Worm (Caenorhabditis elegans) whole organism, midembryonic: ENCODE data around the gene K08E4.2.

ENCODE experiments used
- T22C8.4 ChIP-seq: fragments of 200-800 bp; sonication (Bioruptor generic); IDR thresholded peaks from 2 replicates; pipeline ENCODE4 v1.3.6; 2022; ENCODE audit warnings: missing genetic modification characterization, missing compliant biosample characterization
- cog-1 ChIP-seq: sonication (generic microtip); optimal IDR thresholded peaks from 2 replicates; lab custom pipeline; 2016; ENCODE audit warnings: missing genetic modification characterization, missing compliant biosample characterization
- med-1 ChIP-seq: sonication (generic microtip); optimal IDR thresholded peaks from 2 replicates; lab custom pipeline; 2017; ENCODE audit warnings: missing genetic modification characterization, mild to moderate bottlenecking, missing compliant biosample characterization, antibody characterized with exemption, missing genetic modification reagents; ENCODE audit not compliant: insufficient read depth
- ref-1 ChIP-seq: fragments of 200-800 bp; sonication (Bioruptor generic); conservative IDR thresholded peaks from 2 replicates; pipeline ENCODE4 v1.3.6; 2022; ENCODE audit warnings: missing genetic modification reagents, missing genetic modification characterization, missing compliant biosample characterization

DNA sequence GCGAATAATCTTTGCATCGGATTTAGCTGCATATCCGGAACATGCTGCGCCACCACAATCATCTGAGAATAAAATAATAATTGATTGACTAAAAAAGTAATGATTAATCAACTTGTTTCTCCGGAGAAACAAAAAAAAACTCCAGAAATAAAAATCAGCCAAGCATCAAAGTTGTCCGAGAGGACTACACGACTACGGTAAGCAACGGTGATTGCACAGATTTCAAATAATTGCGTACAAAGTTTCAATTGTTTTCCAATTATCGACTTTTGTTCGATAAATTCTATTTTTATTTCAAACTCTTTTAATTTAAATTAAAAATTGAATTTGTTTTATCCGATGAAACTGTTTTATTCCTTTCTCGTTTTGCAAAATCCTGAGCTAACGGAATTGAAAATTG lies 36.9 kb upstream of the K08E4.2 start, which contains the start of gene cpsf-4:
- TF ChIP-seq med-1 (GFP tag; lab: Kevin White, UChicago) (no peak), ref-1 (GFP tag; lab: Robert Waterston, UW) (no peak), T22C8.4 (GFP tag; lab: Robert Waterston, UW) (no peak), cog-1 (tag; lab: Kevin White, UChicago) (no peak)
